Worm (Caenorhabditis elegans) whole organism, L1 larva: Measurements from ENCODE around the gene F13H10.6.

ENCODE experiments used
- lin-15B ChIP-seq: fragments of 150-350 bp; sonication (generic microtip); optimal IDR thresholded peaks from 3 replicates; lab custom pipeline; 2014; ENCODE audit warnings: missing biosample characterization, missing genetic modification characterization
- nhr-19 ChIP-seq: fragments of 200-800 bp; sonication (Bioruptor generic); conservative IDR thresholded peaks from 2 replicates; pipeline ENCODE4 v1.3.6; 2022; ENCODE audit warnings: missing genetic modification characterization, missing compliant biosample characterization
- nhr-237 ChIP-seq: fragments of 150-350 bp; optimal IDR thresholded peaks from 2 replicates; lab custom pipeline; 2014; ENCODE audit warnings: missing biosample characterization, missing genetic modification characterization
- pqm-1 ChIP-seq: sonication (generic microtip); optimal IDR thresholded peaks from 3 replicates; lab custom pipeline; 2017; ENCODE audit warnings: missing biosample characterization, missing genetic modification characterization
- sptf-1 ChIP-seq: fragments of 150-350 bp; optimal IDR thresholded peaks from 2 replicates; lab custom pipeline; 2014; ENCODE audit warnings: missing biosample characterization, missing genetic modification characterization
- tlp-1 ChIP-seq: fragments of 150-350 bp; optimal IDR thresholded peaks from 2 replicates; lab custom pipeline; 2014; ENCODE audit warnings: missing biosample characterization, missing genetic modification characterization
- unc-62 ChIP-seq: fragments of 150-350 bp; optimal IDR thresholded peaks from 2 replicates; lab custom pipeline; 2014; ENCODE audit warnings: missing biosample characterization, missing genetic modification reagents, missing genetic modification characterization
- unc-86 ChIP-seq: sonication (generic microtip); optimal IDR thresholded peaks from 2 replicates; lab custom pipeline; 2016; ENCODE audit warnings: missing genetic modification characterization, missing compliant biosample characterization
- zag-1 ChIP-seq: fragments of 150-350 bp; optimal IDR thresholded peaks from 2 replicates; lab custom pipeline; 2014; ENCODE audit warnings: missing biosample characterization, missing genetic modification characterization

DNA sequence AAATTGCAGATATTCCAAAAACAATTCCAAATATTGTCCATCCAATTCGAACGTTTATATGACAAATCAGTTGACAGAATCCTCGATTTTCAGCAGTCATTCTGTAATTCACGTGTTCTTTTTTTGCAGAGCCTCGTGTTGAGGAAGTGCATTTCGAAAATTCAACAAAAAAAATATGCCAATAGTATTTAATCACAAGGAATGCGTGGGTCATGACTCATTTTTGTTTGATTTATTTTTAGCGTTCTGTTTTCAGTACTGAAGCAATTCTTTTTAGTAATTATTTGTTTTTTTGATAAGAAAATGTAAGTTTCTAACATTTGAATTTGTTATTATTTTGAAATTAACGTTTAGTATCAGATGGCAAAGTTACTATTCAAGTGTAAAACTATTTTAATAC is 21.8 kb downstream of the F13H10.6 start, which contains the start of gene hrg-4:
- TF ChIP-seq zag-1 (no peak), lin-15B (tag; lab: Kevin White, UChicago) (no peak), sptf-1 (tag; lab: Kevin White, UChicago) (no peak), unc-62 (no peak), unc-86 (tag; lab: Kevin White, UChicago) (no peak), nhr-237 (tag; lab: Kevin White, UChicago) (no peak), tlp-1 (no peak), nhr-19 (GFP tag; lab: Robert Waterston, UW) (no peak), pqm-1 (no peak)
